Fruit fly (Drosophila melanogaster): ENCODE data around the gene CG2260.

The CG2260 gene

DNA sequence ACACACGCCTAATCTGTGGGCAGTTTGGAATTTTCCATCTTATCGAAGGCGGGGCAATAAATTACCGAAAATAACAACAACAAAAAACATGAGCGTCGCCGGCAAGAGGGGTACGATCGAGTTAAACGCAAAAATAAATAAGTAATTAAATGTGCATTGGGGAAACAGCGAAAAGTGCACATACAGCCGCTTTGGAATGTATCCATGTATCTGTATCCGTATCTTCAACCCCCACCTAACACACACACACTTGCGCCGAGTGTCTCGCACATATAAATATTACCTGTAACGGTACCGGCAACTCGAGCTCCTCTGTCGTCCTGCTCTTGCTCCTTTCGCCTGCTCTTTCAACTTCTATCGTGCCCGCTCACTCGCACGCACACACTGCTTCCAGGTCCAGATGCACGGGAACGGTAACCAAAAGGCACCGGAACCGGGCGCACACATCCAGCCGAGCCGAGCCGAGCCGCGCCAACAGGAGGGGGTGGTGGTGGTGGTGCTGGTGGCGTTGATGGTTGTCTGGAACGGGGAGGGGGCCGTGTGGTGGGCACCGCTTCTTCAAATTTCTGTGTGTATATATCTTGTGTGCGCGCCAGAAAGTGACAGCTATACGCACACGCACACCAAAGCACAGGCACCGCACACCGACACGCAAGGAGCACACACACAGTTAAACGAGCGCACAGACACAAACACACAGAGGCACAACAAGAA is 20.6 kb upstream of the CG2260 start (continued):
- no peak for TF ChIP-seq CG10147 (GFP tag; optimal IDR thresholded peaks at IDR 0.05)
- TF ChIP-seq fd102C (GFP tag; optimal IDR thresholded peaks at IDR 0.05): no peak
- TF ChIP-seq HmgZ (tag; optimal IDR thresholded peaks at IDR 0.05): no peak
- peak; percentile 27; the same call in 1 of the 2 replicates for TF ChIP-seq CG17612 (GFP tag; IDR thresholded peaks at IDR 0.05)
- no peak for TF ChIP-seq ftz-f1 (GFP tag; optimal IDR thresholded peaks at IDR 0.05)
- no peak for TF ChIP-seq CG33557 (GFP tag; optimal IDR thresholded peaks at IDR 0.05)
- no peak for TF ChIP-seq pzg (GFP tag; optimal IDR thresholded peaks at IDR 0.05)
- TF ChIP-seq CG30431 (GFP tag; optimal IDR thresholded peaks at IDR 0.05): no peak
- TF ChIP-seq sug (tag; optimal IDR thresholded peaks at IDR 0.05): peak; percentile 10
- TF ChIP-seq kah (GFP tag; optimal IDR thresholded peaks at IDR 0.05): peak; percentile 9
- TF ChIP-seq Side (GFP tag; optimal IDR thresholded peaks at IDR 0.05): peak; percentile 62
- TF ChIP-seq Dek (tag; optimal IDR thresholded peaks at IDR 0.05): no peak
- TF ChIP-seq Med (GFP tag): peak; percentile 83
- no peak for TF ChIP-seq ab (GFP tag; optimal IDR thresholded peaks at IDR 0.05)
- no peak for TF ChIP-seq CG9797 (GFP tag; optimal IDR thresholded peaks at IDR 0.05)
- peak; percentile 24 for TF ChIP-seq dmrt99B (tag; optimal IDR thresholded peaks at IDR 0.05)
- TF ChIP-seq CG12236 (GFP tag; optimal IDR thresholded peaks at IDR 0.05): no peak
- no peak for TF ChIP-seq bowl (GFP tag; IDR thresholded peaks at IDR 0.05)
- TF ChIP-seq CG15073 (GFP tag; optimal IDR thresholded peaks at IDR 0.05): no peak
- no peak for TF ChIP-seq Stat92E (GFP tag; optimal IDR thresholded peaks at IDR 0.05)
- no peak for TF ChIP-seq CG18262 (tag; optimal IDR thresholded peaks at IDR 0.05)
- peak; percentile 42 for TF ChIP-seq CG9727 (GFP tag; optimal IDR thresholded peaks at IDR 0.05)
- TF ChIP-seq CG12219 (GFP tag; optimal IDR thresholded peaks at IDR 0.05): peak; percentile 10
- no peak for TF ChIP-seq aop (GFP tag; IDR thresholded peaks at IDR 0.05)
- no peak for TF ChIP-seq Fer3 (tag; optimal IDR thresholded peaks at IDR 0.05)
- no peak for TF ChIP-seq CG3838 (GFP tag; optimal IDR thresholded peaks at IDR 0.05)
- TF ChIP-seq CG6272 (GFP tag; IDR thresholded peaks at IDR 0.05): no peak
- peak; percentile 10 for TF ChIP-seq ind (GFP tag; optimal IDR thresholded peaks at IDR 0.05)
- no peak for TF ChIP-seq Usf (GFP tag; optimal IDR thresholded peaks at IDR 0.05)
- TF ChIP-seq dimm (GFP tag; IDR thresholded peaks at IDR 0.05): no peak
- TF ChIP-seq CG10366 (GFP tag; IDR thresholded peaks at IDR 0.05): peak; percentile 12; the same call in 1 of the 2 replicates
- TF ChIP-seq CG11723 (GFP tag; optimal IDR thresholded peaks at IDR 0.05): no peak
- peak; percentile 15 for TF ChIP-seq CG4820 (GFP tag; optimal IDR thresholded peaks at IDR 0.05)
- no peak for TF ChIP-seq ken (GFP tag; IDR thresholded peaks at IDR 0.05)
- TF ChIP-seq caup (GFP tag; optimal IDR thresholded peaks at IDR 0.05; ENCODE audit: severe bottlenecking): peak; percentile 17
- TF ChIP-seq luna (GFP tag; optimal IDR thresholded peaks at IDR 0.05): no peak
- TF ChIP-seq CG4360 (GFP tag; IDR thresholded peaks at IDR 0.05): peak; percentile 53; the same call in 1 of the 2 replicates
- no peak for TF ChIP-seq Abd-B (GFP tag; optimal IDR thresholded peaks at IDR 0.05)
- no peak for TF ChIP-seq Mes4 (GFP tag; optimal IDR thresholded peaks at IDR 0.05)
- no peak for TF ChIP-seq zen2 (GFP tag; IDR thresholded peaks at IDR 0.05; ENCODE audit: partially characterized antibody)
- no peak for TF ChIP-seq CG12942 (GFP tag; optimal IDR thresholded peaks at IDR 0.05)
- no peak for TF ChIP-seq zf30C (GFP tag; optimal IDR thresholded peaks at IDR 0.05)
- TF ChIP-seq D19A (tag; optimal IDR thresholded peaks at IDR 0.05): no peak
- no peak for TF ChIP-seq Max (GFP tag; optimal IDR thresholded peaks at IDR 0.05)
- TF ChIP-seq Vsx1 (GFP tag; optimal IDR thresholded peaks at IDR 0.05): no peak
- peak; percentile 90 for TF ChIP-seq Deaf1 (tag; optimal IDR thresholded peaks at IDR 0.05)
- TF ChIP-seq Hand (GFP tag; optimal IDR thresholded peaks at IDR 0.05): peak; percentile 4
- peak; percentile 35; the same call in 1 of the 2 replicates for TF ChIP-seq Bgb (GFP tag; IDR thresholded peaks at IDR 0.05; ENCODE audit: partially characterized antibody)
- no peak for TF ChIP-seq CG17568 (GFP tag; optimal IDR thresholded peaks at IDR 0.05)

Measured in whole organism, embryonic.